Worm (Caenorhabditis elegans) whole organism, midembryonic: ENCODE measurements around the gene hpo-15.

Source experiments
- cog-1 ChIP-seq: sonication (generic microtip); optimal IDR thresholded peaks from 2 replicates; lab custom pipeline; 2016; ENCODE audit warnings: missing genetic modification characterization, missing compliant biosample characterization
- klf-2 ChIP-seq: fragments of 200-800 bp; sonication (Bioruptor generic); conservative IDR thresholded peaks from 2 replicates; pipeline ENCODE4 v1.3.6; 2022; ENCODE audit warnings: missing genetic modification reagents, missing genetic modification characterization, missing compliant biosample characterization
- med-1 ChIP-seq: sonication (generic microtip); optimal IDR thresholded peaks from 2 replicates; lab custom pipeline; 2017; ENCODE audit warnings: missing genetic modification characterization, mild to moderate bottlenecking, missing compliant biosample characterization, antibody characterized with exemption, missing genetic modification reagents; ENCODE audit not compliant: insufficient read depth
- ref-1 ChIP-seq: fragments of 200-800 bp; sonication (Bioruptor generic); conservative IDR thresholded peaks from 2 replicates; pipeline ENCODE4 v1.3.6; 2022; ENCODE audit warnings: missing genetic modification reagents, missing genetic modification characterization, missing compliant biosample characterization
- ztf-23 ChIP-seq: fragments of 200-800 bp; sonication (Bioruptor generic); IDR thresholded peaks from 2 replicates; pipeline ENCODE4 v1.3.6; 2022; ENCODE audit warnings: missing genetic modification reagents, missing genetic modification characterization, missing compliant biosample characterization

ce11 chrV:5511720-5512119, 1.9 kb downstream of the hpo-15 start:
- TF ChIP-seq cog-1 (tag; lab: Kevin White, UChicago) = no peak
- TF ChIP-seq ztf-23 (GFP tag; lab: Robert Waterston, UW) = no peak
- TF ChIP-seq ref-1 = no peak
- TF ChIP-seq klf-2 (GFP tag; lab: Robert Waterston, UW) = no peak
- TF ChIP-seq med-1 (GFP tag; lab: Kevin White, UChicago) = no peak
